Fruit fly (Drosophila melanogaster): ENCODE results near the gene Karl.
A peak's percentile ranks its signal among the peaks of the same experiment; 100 is the strongest.

Gene Karl

dm6 chrX:11818047-11818766 lies 31.0 kb downstream of the Karl start (continued):
- TF ChIP-seq MBD-R2 (GFP tag; IDR thresholded peaks at IDR 0.05) (peak; percentile 75), Chrac-16 (GFP tag; optimal IDR thresholded peaks at IDR 0.05) (peak; percentile 95), Bteb2 (GFP tag; optimal IDR thresholded peaks at IDR 0.05) (peak; percentile 88), prd (optimal IDR thresholded peaks at IDR 0.05) (no peak), prd (GFP tag; IDR thresholded peaks at IDR 0.05) (peak; percentile 96), fru (optimal IDR thresholded peaks at IDR 0.05) (no peak), rib (GFP tag; IDR thresholded peaks at IDR 0.05) (peak; percentile 79), CG11398 (GFP tag; optimal IDR thresholded peaks at IDR 0.05) (peak; percentile 96), Atf3 (GFP tag; optimal IDR thresholded peaks at IDR 0.05) (peak; percentile 93), ato (GFP tag; IDR thresholded peaks at IDR 0.05; ENCODE audit: partially characterized antibody) (no peak), CG6813 (GFP tag; optimal IDR thresholded peaks at IDR 0.05) (peak; percentile 93), zfh2 (GFP tag; optimal IDR thresholded peaks at IDR 0.05) (peak; percentile 87), lilli (GFP tag; optimal IDR thresholded peaks at IDR 0.05) (peak; percentile 96), CG2116 (GFP tag; optimal IDR thresholded peaks at IDR 0.05) (peak; percentile 83), fu2 (GFP tag; optimal IDR thresholded peaks at IDR 0.05) (peak; percentile 95), Gug (GFP tag; IDR thresholded peaks at IDR 0.05) (peak; percentile 89), CG6654 (GFP tag; optimal IDR thresholded peaks at IDR 0.05) (peak; percentile 76), NC2α (GFP tag; optimal IDR thresholded peaks at IDR 0.05) (peak; percentile 90), MESR4 (GFP tag; optimal IDR thresholded peaks at IDR 0.05) (peak; percentile 52), zen (tag; optimal IDR thresholded peaks at IDR 0.05) (peak; percentile 82), CG31388 (GFP tag; optimal IDR thresholded peaks at IDR 0.05) (peak; percentile 84), corto (GFP tag; optimal IDR thresholded peaks at IDR 0.05) (peak; percentile 90), Hey (tag; optimal IDR thresholded peaks at IDR 0.05) (peak; percentile 55), caup (GFP tag; optimal IDR thresholded peaks at IDR 0.05; ENCODE audit: severe bottlenecking) (peak; percentile 90), CG15269 (tag; optimal IDR thresholded peaks at IDR 0.05) (peak; percentile 96), z (GFP tag; IDR thresholded peaks at IDR 0.05) (peak; percentile 71; the same call in 1 of the 3 replicates), CG10321 (GFP tag; IDR thresholded peaks at IDR 0.05) (peak; percentile 71), CTCF (GFP tag; optimal IDR thresholded peaks at IDR 0.05) (peak; percentile 40), gcm2 (GFP tag; optimal IDR thresholded peaks at IDR 0.05) (peak; percentile 91), CG18764 (GFP tag; optimal IDR thresholded peaks at IDR 0.05) (peak; percentile 90), Ets97D (GFP tag; optimal IDR thresholded peaks at IDR 0.05) (peak; percentile 76), BEAF-32 (GFP tag; optimal IDR thresholded peaks at IDR 0.05) (peak; percentile 1), run (tag; optimal IDR thresholded peaks at IDR 0.05) (peak; percentile 88), slbo (GFP tag; IDR thresholded peaks at IDR 0.05) (peak; percentile 94), YL-1 (GFP tag; optimal IDR thresholded peaks at IDR 0.05) (peak; percentile 26), CG6854 (GFP tag; optimal IDR thresholded peaks at IDR 0.05) (peak; percentile 84), insv (GFP tag; optimal IDR thresholded peaks at IDR 0.05) (peak in 1 of 2 experiments; percentile 63), CG14667 (GFP tag; IDR thresholded peaks at IDR 0.05) (peak; percentile 92), row (GFP tag; IDR thresholded peaks at IDR 0.05) (peak; percentile 97), tx (GFP tag; optimal IDR thresholded peaks at IDR 0.05) (peak; percentile 95), dysf (GFP tag; IDR thresholded peaks at IDR 0.05) (peak; percentile 94), da (GFP tag; optimal IDR thresholded peaks at IDR 0.05) (peak; percentile 79), CG10431 (GFP tag; optimal IDR thresholded peaks at IDR 0.05) (peak; percentile 66), CG2202 (tag; optimal IDR thresholded peaks at IDR 0.05) (peak; percentile 89), HmgZ (tag; optimal IDR thresholded peaks at IDR 0.05) (peak; percentile 95), Spps (tag; optimal IDR thresholded peaks at IDR 0.05) (peak; percentile 93), E2f2 (GFP tag; IDR thresholded peaks at IDR 0.05) (peak; percentile 81), pb (GFP tag; optimal IDR thresholded peaks at IDR 0.05) (peak; percentile 93), CG18619 (GFP tag; optimal IDR thresholded peaks at IDR 0.05) (peak; percentile 91), ham (GFP tag; IDR thresholded peaks at IDR 0.05) (peak; percentile 47; the same call in 1 of the 2 replicates), CG14965 (GFP tag; optimal IDR thresholded peaks at IDR 0.05; ENCODE audit: borderline replicate concordance) (peak; percentile 73)
